Worm (Caenorhabditis elegans): Measurements from ENCODE around the gene F54D1.1.

DNA sequence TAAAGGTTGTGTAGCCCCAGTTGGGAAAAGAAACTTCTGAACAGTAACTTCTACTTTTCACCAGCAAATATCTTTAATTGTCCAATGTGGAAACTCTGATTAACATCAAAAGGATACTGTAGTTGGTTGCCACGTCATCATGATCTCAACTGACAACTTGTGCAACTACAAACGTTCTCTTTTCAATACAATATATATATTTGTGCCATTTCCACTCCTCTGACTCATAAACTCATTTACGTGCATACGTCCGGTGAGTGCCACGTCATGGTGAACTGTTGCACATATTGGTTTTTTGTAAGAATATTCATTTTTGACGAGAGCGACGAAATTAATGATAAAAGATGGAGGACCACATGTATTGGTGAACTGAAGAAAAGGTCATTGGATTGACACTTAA is 46.1 kb downstream of the F54D1.1 start:
- TF ChIP-seq F13C5.2 (tag; optimal IDR thresholded peaks at IDR 0.05) (no peak), aly-1 (tag; optimal IDR thresholded peaks at IDR 0.05) (no peak), ama-1 (optimal IDR thresholded peaks at IDR 0.05) (no peak)

Measured in whole organism, early embryonic.